Fruit fly (Drosophila melanogaster) whole organism, wandering third instar larva: ENCODE results near the gene TfIIA-S.

Experiments
- Mio ChIP-seq: sonication (Bioruptor generic); optimal IDR thresholded peaks from 2 replicates; lab custom pipeline; 2016; ENCODE audit warnings: missing biosample characterization, missing genetic modification characterization
- dmrt93B ChIP-seq: fragments of 200-800 bp; sonication (Bioruptor generic); optimal IDR thresholded peaks from 2 replicates; lab custom pipeline; 2018; ENCODE audit warnings: missing biosample characterization, mild to moderate bottlenecking, missing genetic modification characterization
- fru ChIP-seq: fragments of 200-800 bp; sonication (Bioruptor generic); optimal IDR thresholded peaks from 3 replicates; lab custom pipeline; 2016; ENCODE audit warnings: missing biosample characterization, mild to moderate bottlenecking, missing genetic modification characterization
- h ChIP-seq: fragments of 200-800 bp; sonication (Bioruptor generic); optimal IDR thresholded peaks from 3 replicates; lab custom pipeline; 2016; ENCODE audit warnings: missing biosample characterization, mild to moderate bottlenecking, missing genetic modification characterization
- usp ChIP-seq: fragments of >200 bp; optimal IDR thresholded peaks from 2 replicates; lab custom pipeline; 2017; ENCODE audit warnings: missing biosample characterization, missing genetic modification characterization

DNA sequence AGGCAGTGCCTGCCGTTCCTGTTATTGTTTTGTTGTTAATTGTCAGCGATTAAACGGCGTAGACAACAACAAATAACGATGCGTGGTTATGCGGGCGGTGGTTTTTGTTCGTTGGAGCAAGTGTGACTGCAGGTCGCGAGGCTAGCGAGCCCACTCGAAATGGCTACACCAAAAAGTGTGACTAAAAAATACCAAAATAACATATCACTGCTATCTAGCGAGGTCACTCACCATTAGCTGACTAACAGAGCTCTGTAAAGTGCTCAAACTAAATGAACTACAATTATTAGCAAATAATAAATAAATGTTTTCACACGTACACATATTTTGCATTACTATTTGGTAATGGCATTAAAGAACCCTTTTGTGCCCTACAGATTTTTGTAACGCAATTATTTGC lies 938 bp downstream of the TfIIA-S start, which contains the start of gene Pli:
- TF ChIP-seq usp (no peak), fru (GFP tag; lab: Kevin White, UChicago) (peak; percentile 58), Mio (GFP tag; lab: Kevin White, UChicago) (no peak), h (peak; percentile 42), dmrt93B (GFP tag; lab: Kevin White, UChicago) (no peak)
